Fruit fly (Drosophila melanogaster): ENCODE measurements around the gene CG42266.

CG42266 gene

DNA sequence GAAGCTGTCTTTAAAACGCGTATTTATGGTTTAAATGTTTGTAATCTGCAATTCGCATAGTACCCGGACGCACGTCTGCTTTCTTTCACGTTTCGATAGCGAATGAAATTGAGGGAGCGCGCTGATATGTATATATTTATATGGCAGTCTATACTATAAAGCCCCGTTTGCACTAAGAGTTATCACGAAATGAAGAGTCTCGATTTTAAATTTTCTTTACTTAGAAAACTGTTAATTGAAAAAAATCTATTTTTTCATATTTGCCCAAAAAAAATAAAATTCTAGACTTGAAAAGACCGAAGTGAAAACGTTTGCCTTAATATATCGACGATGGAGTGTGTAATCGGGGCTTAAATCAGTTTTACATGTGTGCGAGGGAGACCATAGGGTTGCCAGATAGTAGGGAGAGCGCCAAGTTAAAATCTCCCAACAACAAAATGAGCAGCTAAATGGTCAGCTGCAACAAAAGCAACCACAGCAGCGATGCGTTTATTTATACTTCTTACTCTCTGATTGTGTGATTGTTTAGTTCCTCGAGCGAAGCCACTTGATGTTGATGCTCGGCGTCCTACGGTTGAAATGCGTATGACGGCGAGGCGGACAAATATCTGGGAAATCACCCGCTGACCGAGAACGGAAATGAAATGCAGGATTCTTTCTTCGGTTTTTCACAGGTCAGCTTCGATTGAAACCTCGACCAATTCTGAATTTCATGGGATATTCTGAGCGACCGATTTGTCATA lies 14.5 kb downstream of the CG42266 start, which contains the start of gene cact (continued):
- TF ChIP-seq schlank (tag; optimal IDR thresholded peaks at IDR 0.05) (peak; percentile 80), Atf3 (GFP tag; optimal IDR thresholded peaks at IDR 0.05) (peak; percentile 91), lov (optimal IDR thresholded peaks at IDR 0.05) (no peak), lov (GFP tag; IDR thresholded peaks at IDR 0.05) (peak; percentile 66; the same call in 2 of the 3 replicates), dmrt99B (tag; optimal IDR thresholded peaks at IDR 0.05) (peak; percentile 87), kay (GFP tag; optimal IDR thresholded peaks at IDR 0.05) (peak; percentile 91), Lpt (GFP tag; optimal IDR thresholded peaks at IDR 0.05) (no peak), Opbp (GFP tag; IDR thresholded peaks at IDR 0.05; ENCODE audit: partially characterized antibody) (no peak), CG31388 (GFP tag; optimal IDR thresholded peaks at IDR 0.05) (peak; percentile 77), chinmo (GFP tag; IDR thresholded peaks at IDR 0.05; ENCODE audit: partially characterized antibody) (peak; percentile 92; the same call in 3 of the 4 replicates), CG2875 (GFP tag; optimal IDR thresholded peaks at IDR 0.05) (peak; percentile 76), amos (GFP tag; IDR thresholded peaks at IDR 0.05; ENCODE audit: partially characterized antibody) (0 out of 2 replicates have a peak, but pooled peaks have one; percentile 30), CG31365 (tag; optimal IDR thresholded peaks at IDR 0.05) (peak; percentile 16), dmrt11E (tag; optimal IDR thresholded peaks at IDR 0.05) (peak; percentile 94), CG5953 (GFP tag; IDR thresholded peaks at IDR 0.05) (peak; percentile 24; the same call in 1 of the 2 replicates), h (optimal IDR thresholded peaks at IDR 0.05) (no peak), CG12219 (GFP tag; optimal IDR thresholded peaks at IDR 0.05) (peak; percentile 75), Sry-δ (GFP tag; optimal IDR thresholded peaks at IDR 0.05) (peak; percentile 80), CG17612 (GFP tag; IDR thresholded peaks at IDR 0.05) (peak; percentile 58; the same call in 1 of the 2 replicates), da (GFP tag; optimal IDR thresholded peaks at IDR 0.05) (peak; percentile 81), YL-1 (GFP tag; optimal IDR thresholded peaks at IDR 0.05) (peak; percentile 70), CG11085 (GFP tag; IDR thresholded peaks at IDR 0.05) (peak; percentile 71), ken (GFP tag; IDR thresholded peaks at IDR 0.05) (peak; percentile 88), CG7372 (GFP tag; IDR thresholded peaks at IDR 0.05) (peak; percentile 84), CG4730 (GFP tag; IDR thresholded peaks at IDR 0.05) (peak; percentile 83), CG6813 (GFP tag; optimal IDR thresholded peaks at IDR 0.05) (peak; percentile 85), Dad (GFP tag; optimal IDR thresholded peaks at IDR 0.05) (peak; percentile 91), p53 (GFP tag; optimal IDR thresholded peaks at IDR 0.05) (peak; percentile 83), Dbx (GFP tag; IDR thresholded peaks at IDR 0.05) (peak; percentile 91), ind (GFP tag; optimal IDR thresholded peaks at IDR 0.05) (peak; percentile 94), her (GFP tag; optimal IDR thresholded peaks at IDR 0.05) (peak; percentile 90), pho (GFP tag; optimal IDR thresholded peaks at IDR 0.05) (peak; percentile 94), so (GFP tag; IDR thresholded peaks at IDR 0.05) (peak; percentile 92), Vsx1 (GFP tag; optimal IDR thresholded peaks at IDR 0.05) (peak; percentile 79), HHEX (GFP tag; optimal IDR thresholded peaks at IDR 0.05) (peak; percentile 89), PHDP (tag; optimal IDR thresholded peaks at IDR 0.05) (peak; percentile 95), MESR4 (GFP tag; optimal IDR thresholded peaks at IDR 0.05) (peak; percentile 29), phol (tag; optimal IDR thresholded peaks at IDR 0.05) (peak; percentile 95), Med (GFP tag) (peak; percentile 99), Lim3 (GFP tag; IDR thresholded peaks at IDR 0.05) (0 out of 2 replicates have a peak, but pooled peaks have one; percentile 55), CG30431 (GFP tag; optimal IDR thresholded peaks at IDR 0.05) (peak; percentile 84), CG6854 (GFP tag; optimal IDR thresholded peaks at IDR 0.05) (peak; percentile 87), twi (tag; optimal IDR thresholded peaks at IDR 0.05) (peak; percentile 89), CG13775 (GFP tag; optimal IDR thresholded peaks at IDR 0.05) (peak; percentile 93), emc (GFP tag; optimal IDR thresholded peaks at IDR 0.05) (peak; percentile 87), CkIIα-i1 (GFP tag; IDR thresholded peaks at IDR 0.05) (peak; percentile 38; the same call in 1 of the 2 replicates), Atf-2 (GFP tag; optimal IDR thresholded peaks at IDR 0.05) (peak; percentile 85), D19A (tag; optimal IDR thresholded peaks at IDR 0.05) (peak; percentile 88), CG33557 (GFP tag; optimal IDR thresholded peaks at IDR 0.05) (peak; percentile 79)

All from whole organism, embryonic.